Worm (Caenorhabditis elegans): Measurements from ENCODE around the gene eif-2Bdelta.

DNA sequence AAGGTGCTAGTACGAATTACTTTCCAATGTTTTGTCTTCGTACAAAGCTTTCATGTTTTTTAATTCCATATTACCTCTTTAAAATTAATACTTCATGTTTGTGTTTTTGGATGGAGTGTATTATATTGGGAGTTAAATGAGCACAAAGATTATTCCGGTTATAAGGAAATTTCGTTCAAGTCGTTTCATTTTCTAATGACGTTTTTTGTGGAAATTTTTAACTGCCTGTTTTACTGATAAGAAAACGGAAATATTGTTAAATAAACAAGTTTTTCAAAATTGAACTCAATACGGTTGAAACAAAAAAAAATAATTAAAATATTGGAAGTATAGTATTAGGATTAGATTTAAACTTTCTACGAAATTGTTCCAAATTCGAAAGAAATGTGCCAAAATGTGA lies 13.7 kb downstream of the eif-2Bdelta start:
- TF ChIP-seq pros-1 (tag; optimal IDR thresholded peaks at IDR 0.05) (no peak), pqm-1 (tag; optimal IDR thresholded peaks at IDR 0.05) (no peak), ets-4 (tag; optimal IDR thresholded peaks at IDR 0.05) (no peak), pax-1 (tag; optimal IDR thresholded peaks at IDR 0.05) (no peak), ttx-3 (tag; optimal IDR thresholded peaks at IDR 0.05) (no peak), hlh-13 (GFP tag; optimal IDR thresholded peaks at IDR 0.05) (no peak), pha-4 (tag; optimal IDR thresholded peaks at IDR 0.05) (no peak), K02D7.2 (tag; optimal IDR thresholded peaks at IDR 0.05) (no peak), lin-11 (tag; optimal IDR thresholded peaks at IDR 0.05) (no peak), elt-2 (tag; optimal IDR thresholded peaks at IDR 0.05) (no peak), F13H6.1 (tag; optimal IDR thresholded peaks at IDR 0.05) (no peak), dmd-4 (tag; optimal IDR thresholded peaks at IDR 0.05; ENCODE audit: borderline replicate concordance) (no peak)

Data from whole organism, late embryonic.